Worm (Caenorhabditis elegans) whole organism, midembryonic: ENCODE results near the gene R08C7.12.

ENCODE experiments used
- T22C8.4 ChIP-seq: fragments of 200-800 bp; sonication (Bioruptor generic); IDR thresholded peaks from 2 replicates; pipeline ENCODE4 v1.3.6; 2022; ENCODE audit warnings: missing genetic modification characterization, missing compliant biosample characterization
- cog-1 ChIP-seq: sonication (generic microtip); optimal IDR thresholded peaks from 2 replicates; lab custom pipeline; 2016; ENCODE audit warnings: missing genetic modification characterization, missing compliant biosample characterization
- flt-1 ChIP-seq: fragments of 200-800 bp; sonication (Bioruptor generic); IDR thresholded peaks from 2 replicates; pipeline ENCODE4 v1.3.6; 2022; ENCODE audit warnings: missing genetic modification characterization, missing compliant biosample characterization
- klf-2 ChIP-seq: fragments of 200-800 bp; sonication (Bioruptor generic); conservative IDR thresholded peaks from 2 replicates; pipeline ENCODE4 v1.3.6; 2022; ENCODE audit warnings: missing genetic modification reagents, missing genetic modification characterization, missing compliant biosample characterization
- med-1 ChIP-seq: sonication (generic microtip); optimal IDR thresholded peaks from 2 replicates; lab custom pipeline; 2017; ENCODE audit warnings: missing genetic modification characterization, mild to moderate bottlenecking, missing compliant biosample characterization, antibody characterized with exemption, missing genetic modification reagents; ENCODE audit not compliant: insufficient read depth
- ref-1 ChIP-seq: fragments of 200-800 bp; sonication (Bioruptor generic); conservative IDR thresholded peaks from 2 replicates; pipeline ENCODE4 v1.3.6; 2022; ENCODE audit warnings: missing genetic modification reagents, missing genetic modification characterization, missing compliant biosample characterization
- tab-1 ChIP-seq: fragments of 200-800 bp; sonication (Bioruptor generic); IDR thresholded peaks from 2 replicates; pipeline ENCODE4 v1.3.6; 2022; ENCODE audit warnings: missing genetic modification characterization, missing compliant biosample characterization
- ztf-23 ChIP-seq: fragments of 200-800 bp; sonication (Bioruptor generic); IDR thresholded peaks from 2 replicates; pipeline ENCODE4 v1.3.6; 2022; ENCODE audit warnings: missing genetic modification reagents, missing genetic modification characterization, missing compliant biosample characterization
- ztf-29 ChIP-seq: fragments of 200-800 bp; sonication (Bioruptor generic); IDR thresholded peaks from 2 replicates; pipeline ENCODE4 v1.3.6; 2022; ENCODE audit warnings: missing genetic modification reagents, missing genetic modification characterization, missing compliant biosample characterization

Gene R08C7.12

DNA sequence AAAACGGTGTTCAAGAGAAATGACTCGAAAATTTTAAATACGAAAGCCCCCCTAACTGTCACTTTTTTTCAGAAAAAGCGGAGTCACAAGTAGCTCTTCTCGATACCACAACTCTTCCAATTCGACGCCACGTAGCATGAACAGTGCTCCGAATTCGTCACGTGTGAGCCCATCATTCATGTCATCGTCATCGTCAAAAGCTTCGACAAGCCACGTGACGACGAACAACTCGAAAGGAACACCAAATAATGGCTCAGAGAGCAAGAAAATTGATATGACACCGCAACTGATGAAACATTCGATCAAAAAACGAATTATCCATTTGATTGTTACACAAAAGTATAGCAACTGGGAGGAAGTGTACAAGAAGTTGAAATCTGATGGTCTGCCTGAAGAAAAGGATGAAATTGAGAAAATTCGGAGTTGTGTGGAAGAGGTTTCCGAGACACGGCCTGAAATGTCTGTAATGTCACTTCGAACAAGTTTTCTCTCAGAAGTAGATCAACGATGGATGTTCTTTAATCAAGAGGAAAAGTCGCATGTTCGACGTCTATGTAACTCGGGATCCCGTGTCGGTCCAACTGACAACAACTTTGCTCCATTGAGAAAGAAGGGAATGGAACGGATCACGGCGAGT is 38.1 kb upstream of the R08C7.12 start:
- TF ChIP-seq med-1 (GFP tag; lab: Kevin White, UChicago) (no peak), T22C8.4 (GFP tag; lab: Robert Waterston, UW) (no peak), ztf-23 (no peak), tab-1 (GFP tag; lab: Robert Waterston, UW) (no peak), klf-2 (GFP tag; lab: Robert Waterston, UW) (no peak), cog-1 (tag; lab: Kevin White, UChicago) (no peak), ref-1 (GFP tag; lab: Robert Waterston, UW) (no peak), flt-1 (GFP tag; lab: Robert Waterston, UW) (no peak), ztf-29 (no peak)

DNA sequence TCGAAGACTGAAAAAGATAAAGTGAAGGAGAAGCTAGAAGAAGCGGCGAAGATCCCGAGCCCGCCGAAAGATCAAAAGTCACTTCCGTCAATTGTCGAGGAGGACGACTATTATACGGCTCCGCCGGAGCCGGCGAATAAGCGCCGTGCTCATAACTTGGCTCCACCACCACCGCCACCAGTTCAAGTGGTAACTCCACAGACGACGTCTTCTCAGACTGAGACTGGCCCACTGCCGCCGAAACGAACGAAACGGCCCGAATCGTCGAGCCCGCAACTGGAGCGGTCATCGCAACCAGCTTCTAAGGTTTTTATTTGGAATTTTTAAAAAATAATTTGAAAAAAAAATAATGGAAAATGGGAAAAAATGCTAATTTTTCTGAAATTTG is 37.6 kb upstream of the R08C7.12 start:
- no peak for TF ChIP-seq T22C8.4 (GFP tag; lab: Robert Waterston, UW)
- no peak for TF ChIP-seq cog-1 (tag; lab: Kevin White, UChicago)
- no peak for TF ChIP-seq med-1 (GFP tag; lab: Kevin White, UChicago)
- no peak for TF ChIP-seq ztf-23
- no peak for TF ChIP-seq ztf-29
- no peak for TF ChIP-seq tab-1 (GFP tag; lab: Robert Waterston, UW)
- no peak for TF ChIP-seq flt-1 (GFP tag; lab: Robert Waterston, UW)
- TF ChIP-seq ref-1 (GFP tag; lab: Robert Waterston, UW): no peak
- TF ChIP-seq klf-2 (GFP tag; lab: Robert Waterston, UW): no peak

DNA sequence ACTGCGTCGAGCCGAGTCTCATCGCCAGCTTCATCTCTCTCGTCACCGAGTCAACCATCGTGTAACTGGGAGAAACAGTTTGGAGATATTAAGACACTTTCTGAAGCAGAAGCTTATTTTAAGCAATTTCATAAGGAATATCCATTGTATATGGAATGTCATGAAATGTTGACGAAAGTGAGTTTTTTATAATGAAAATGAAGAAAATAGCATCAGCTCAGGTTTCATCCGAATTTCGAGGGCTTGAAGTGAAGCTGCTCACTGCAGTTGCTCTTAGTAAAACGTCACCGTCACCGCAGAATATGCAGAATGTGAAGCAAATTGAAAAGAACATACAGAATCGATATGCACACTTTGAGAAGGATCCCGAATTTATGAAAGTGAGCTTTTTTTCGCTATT is 36.4 kb upstream of the R08C7.12 start:
- TF ChIP-seq flt-1 (GFP tag; lab: Robert Waterston, UW) (no peak), cog-1 (tag; lab: Kevin White, UChicago) (no peak), ztf-29 (no peak), T22C8.4 (GFP tag; lab: Robert Waterston, UW) (no peak), ztf-23 (no peak), klf-2 (GFP tag; lab: Robert Waterston, UW) (no peak), ref-1 (GFP tag; lab: Robert Waterston, UW) (no peak), tab-1 (GFP tag; lab: Robert Waterston, UW) (no peak), med-1 (GFP tag; lab: Kevin White, UChicago) (no peak)

DNA sequence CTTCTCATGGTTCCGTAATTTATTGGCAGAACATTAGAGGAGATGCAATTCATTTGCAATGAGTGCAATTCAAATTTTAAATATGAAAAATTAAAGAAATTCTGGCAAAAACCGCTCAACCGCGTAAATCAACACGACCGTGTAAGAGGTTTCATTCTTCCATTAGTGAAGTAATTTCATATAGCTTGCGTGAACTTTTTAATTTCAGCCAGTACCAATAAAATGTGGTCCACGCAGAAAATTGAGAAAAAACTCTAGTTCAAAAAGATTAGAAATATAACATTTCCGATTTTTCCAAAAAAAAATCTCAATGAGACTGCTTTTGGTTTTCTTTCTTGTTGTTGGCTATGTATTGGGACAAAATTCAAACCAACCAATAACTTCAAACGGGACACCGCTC is 27.5 kb upstream of the R08C7.12 start, which contains the start of gene clec-175:
Gene clec-175 (plus strand): TSS at position 301 of the 400 bp plus-strand sequence.
- TF ChIP-seq T22C8.4 (GFP tag; lab: Robert Waterston, UW) (no peak), ztf-23 (no peak), med-1 (GFP tag; lab: Kevin White, UChicago) (no peak), cog-1 (tag; lab: Kevin White, UChicago) (no peak), ztf-29 (no peak), tab-1 (GFP tag; lab: Robert Waterston, UW) (no peak), klf-2 (GFP tag; lab: Robert Waterston, UW) (no peak), flt-1 (GFP tag; lab: Robert Waterston, UW) (no peak), ref-1 (GFP tag; lab: Robert Waterston, UW) (no peak)

DNA sequence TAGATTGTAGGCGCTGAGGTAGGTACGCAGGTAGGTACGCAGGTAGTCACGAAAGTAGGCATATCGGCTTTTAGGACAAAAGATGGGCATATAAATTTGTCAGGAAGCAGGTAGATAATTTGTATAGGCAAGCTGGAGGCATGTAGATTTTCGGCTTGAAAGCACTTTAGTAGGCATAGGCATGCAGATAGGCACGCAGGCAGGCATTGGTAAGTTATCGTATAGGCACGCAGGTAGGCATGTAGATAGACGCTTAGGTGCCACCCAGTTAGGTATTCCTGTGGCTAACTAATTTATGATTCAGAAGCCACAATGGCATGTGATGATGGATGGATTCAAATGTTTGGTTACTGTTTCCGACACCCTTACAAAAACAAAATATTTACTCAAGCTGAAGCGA is 26.5 kb upstream of the R08C7.12 start:
- TF ChIP-seq ztf-29 (no peak), klf-2 (GFP tag; lab: Robert Waterston, UW) (no peak), med-1 (GFP tag; lab: Kevin White, UChicago) (no peak)

DNA sequence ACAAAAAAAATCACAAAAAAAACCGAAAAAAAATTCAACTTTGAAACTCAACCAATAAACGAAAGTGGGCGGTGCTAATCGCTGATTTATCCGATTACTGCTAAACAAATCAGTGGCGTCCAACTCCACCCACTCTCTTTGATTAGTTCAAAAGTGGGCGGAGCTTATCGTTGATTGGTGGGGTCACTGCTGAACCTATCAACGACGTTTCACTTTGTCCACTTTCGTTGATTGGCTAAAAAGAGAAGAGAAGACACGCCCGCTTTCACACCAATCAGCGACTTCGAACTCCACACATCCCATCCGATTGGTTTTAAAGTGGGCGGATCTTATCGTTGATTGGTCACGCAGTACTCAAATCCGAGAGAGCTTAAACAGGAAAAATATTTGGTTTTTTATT is 25.7 kb upstream of the R08C7.12 start:
- TF ChIP-seq ztf-23 (no peak), ref-1 (GFP tag; lab: Robert Waterston, UW) (no peak)

DNA sequence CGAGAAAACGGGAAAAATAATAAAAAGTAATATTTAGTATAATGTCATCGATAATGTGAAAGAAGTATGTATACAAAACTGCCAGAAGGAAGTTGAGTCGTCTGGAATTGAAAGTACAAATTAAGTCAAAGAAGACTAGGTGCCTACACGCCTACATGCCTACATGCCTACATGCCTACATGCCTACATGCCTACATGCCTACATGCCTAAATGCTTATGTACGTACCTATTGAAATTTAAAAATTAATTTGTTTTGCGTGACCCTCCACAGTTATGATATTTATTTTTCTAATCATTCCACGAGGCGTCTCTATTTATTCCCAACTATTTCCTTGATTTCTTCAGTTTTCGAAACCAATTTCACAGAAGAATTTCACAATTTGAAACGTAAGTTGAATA is 19.6 kb upstream of the R08C7.12 start, which contains the start of the genes str-185 and R08C7.5:
Gene str-185 (minus strand): TSS at position 101 of the 400 bp plus-strand sequence.
Gene R08C7.5 (plus strand): TSS at position 329 of the 400 bp plus-strand sequence.
- TF ChIP-seq tab-1 (GFP tag; lab: Robert Waterston, UW): no peak
- no peak for TF ChIP-seq ref-1 (GFP tag; lab: Robert Waterston, UW)
- TF ChIP-seq ztf-23: no peak
- no peak for TF ChIP-seq ztf-29
- TF ChIP-seq flt-1 (GFP tag; lab: Robert Waterston, UW): no peak
- no peak for TF ChIP-seq klf-2 (GFP tag; lab: Robert Waterston, UW)
- no peak for TF ChIP-seq T22C8.4 (GFP tag; lab: Robert Waterston, UW)
- TF ChIP-seq med-1 (GFP tag; lab: Kevin White, UChicago): no peak
- TF ChIP-seq cog-1 (tag; lab: Kevin White, UChicago): no peak

DNA sequence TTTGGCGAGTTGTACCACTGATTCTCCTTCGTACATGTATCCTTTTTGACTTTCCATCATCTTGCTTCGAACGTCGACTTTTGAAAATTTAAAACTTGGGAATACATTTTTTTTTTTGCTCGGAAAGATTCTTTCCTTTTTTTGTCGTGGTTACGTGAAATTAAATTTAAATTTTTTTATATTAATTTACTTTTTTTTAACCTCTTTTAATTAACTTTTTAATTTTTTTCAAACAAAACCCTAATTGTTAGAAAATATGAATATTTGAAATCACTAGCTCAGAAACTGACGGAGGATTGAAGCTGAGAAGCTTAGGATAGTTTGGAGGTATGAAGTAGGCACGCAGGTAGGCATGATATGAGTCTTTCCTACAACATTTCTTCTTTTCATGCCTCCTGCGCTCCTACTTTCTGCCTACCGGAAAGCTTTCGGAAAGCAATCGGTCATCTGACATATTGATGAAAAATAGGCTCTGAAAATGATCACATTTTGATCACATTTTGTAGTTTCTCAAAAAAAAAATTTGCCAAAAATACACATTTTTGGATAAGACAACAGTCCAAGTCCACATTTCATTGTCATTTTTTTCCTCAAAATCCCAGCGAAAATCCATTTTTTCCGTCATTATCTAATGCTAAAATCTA is 15.0 kb upstream of the R08C7.12 start, which contains the start of the genes R08C7.8 and R08C7.4:
Gene R08C7.8 (minus strand): TSS at position 101 of the 644 bp plus-strand sequence.
Gene R08C7.4 (plus strand): TSS at position 594 of the 644 bp plus-strand sequence.
- TF ChIP-seq klf-2 (GFP tag; lab: Robert Waterston, UW) (no peak), med-1 (GFP tag; lab: Kevin White, UChicago) (no peak), ztf-29 (no peak), ref-1 (GFP tag; lab: Robert Waterston, UW) (no peak), cog-1 (tag; lab: Kevin White, UChicago) (no peak), tab-1 (GFP tag; lab: Robert Waterston, UW) (no peak), ztf-23 (no peak), T22C8.4 (GFP tag; lab: Robert Waterston, UW) (no peak), flt-1 (GFP tag; lab: Robert Waterston, UW) (no peak)

DNA sequence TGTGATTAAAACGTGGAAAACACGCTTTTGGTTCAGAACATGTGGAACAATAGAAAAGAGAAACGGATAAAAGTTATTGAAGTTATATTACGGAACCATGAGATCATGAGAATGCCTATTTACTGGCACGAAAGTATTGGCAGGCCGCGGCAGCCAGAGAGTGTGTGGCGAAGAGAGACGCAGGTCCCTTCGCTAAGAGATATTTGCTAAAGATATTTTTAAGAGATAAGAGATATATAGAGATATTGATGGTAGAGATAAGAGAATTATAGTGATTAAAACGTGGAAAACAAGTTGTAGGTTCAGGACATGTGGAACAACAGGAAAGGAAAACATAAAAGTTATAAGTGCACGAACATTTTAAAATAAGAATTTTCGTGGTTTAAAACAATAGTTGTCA is 11.7 kb upstream of the R08C7.12 start:
- TF ChIP-seq med-1 (GFP tag; lab: Kevin White, UChicago) (no peak), T22C8.4 (GFP tag; lab: Robert Waterston, UW) (no peak), tab-1 (GFP tag; lab: Robert Waterston, UW) (no peak), ztf-29 (no peak), ztf-23 (no peak), klf-2 (GFP tag; lab: Robert Waterston, UW) (no peak), flt-1 (GFP tag; lab: Robert Waterston, UW) (no peak), cog-1 (tag; lab: Kevin White, UChicago) (no peak), ref-1 (GFP tag; lab: Robert Waterston, UW) (no peak)
